Worm (Caenorhabditis elegans): ENCODE results near the gene T26G10.5.

DNA sequence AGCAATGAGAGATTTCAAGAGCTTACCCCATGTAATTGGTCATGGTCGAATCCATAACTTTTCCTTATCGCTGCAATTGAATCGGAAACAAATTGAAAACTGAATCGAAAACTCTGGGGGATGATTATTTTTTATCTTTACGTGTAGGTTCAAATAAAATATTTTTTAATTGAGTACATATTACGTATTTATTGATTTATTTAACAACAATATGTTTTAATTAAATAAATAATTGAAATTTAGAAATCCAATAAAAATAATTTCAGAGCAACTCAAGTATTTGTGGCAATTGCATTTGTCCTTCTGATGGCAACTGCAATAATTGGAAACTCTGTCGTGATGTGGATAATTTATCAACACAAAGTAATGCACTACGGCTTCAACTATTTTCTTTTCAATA is 40.7 kb downstream of the T26G10.5 start, which contains the start of gene C38C10.3:
- TF ChIP-seq nhr-11 (tag; optimal IDR thresholded peaks at IDR 0.05) = no peak
- TF ChIP-seq pha-4 (tag; optimal IDR thresholded peaks at IDR 0.05) = no peak
- no peak for TF ChIP-seq ceh-48 (tag; optimal IDR thresholded peaks at IDR 0.05)
- TF ChIP-seq hlh-6 (tag; optimal IDR thresholded peaks at IDR 0.05) = no peak
- no peak for TF ChIP-seq ahr-1 (tag; optimal IDR thresholded peaks at IDR 0.05)
- no peak for TF ChIP-seq hlh-8 (tag; optimal IDR thresholded peaks at IDR 0.05)
- no peak for TF ChIP-seq unc-86 (tag; optimal IDR thresholded peaks at IDR 0.05)
- no peak for TF ChIP-seq elt-4 (tag; optimal IDR thresholded peaks at IDR 0.05)
